3 worm cellular contexts compared by ENCODE assay signal in genomic region chrIII:11110756-11111155, ce11.
TF ChIP-seq lines count a peak whose summit lies in the region.

No protein-coding gene starts in this region.

TF ChIP-seq in whole organism, L1 larva, 84 proteins besides CTCF, POLR2A, EP300 and RAD21 (continued from another document and continues in another):
- TF ChIP-seq nhr-19 (GFP tag; conservative IDR thresholded peaks at IDR 0.05; lab: Robert Waterston, UW) (peak; percentile 80; the same call in 1 of the 2 replicates), nhr-76 (tag; optimal IDR thresholded peaks at IDR 0.05; lab: Kevin White, UChicago) (no peak), ceh-90 (tag; optimal IDR thresholded peaks at IDR 0.05; lab: Kevin White, UChicago) (peak; percentile 74), nhr-237 (tag; optimal IDR thresholded peaks at IDR 0.05; lab: Kevin White, UChicago) (no peak), ceh-8 (GFP tag; optimal IDR thresholded peaks at IDR 0.05; lab: Kevin White, UChicago) (peak; percentile 62), grh-1 (GFP tag; IDR thresholded peaks at IDR 0.05; lab: Robert Waterston, UW) (peak; percentile 80), nhr-12 (tag; optimal IDR thresholded peaks at IDR 0.05; lab: Kevin White, UChicago) (no peak), lin-13 (GFP tag; optimal IDR thresholded peaks at IDR 0.05; lab: Kevin White, UChicago) (peak; percentile 8), pag-3 (tag; optimal IDR thresholded peaks at IDR 0.05; lab: Kevin White, UChicago; ENCODE audit: borderline replicate concordance, insufficient read depth) (no peak), irx-1 (tag; optimal IDR thresholded peaks at IDR 0.05; lab: Kevin White, UChicago) (peak; percentile 78), mab-9 (GFP tag; IDR thresholded peaks at IDR 0.05; lab: Robert Waterston, UW) (peak; percentile 68), tbx-2 (tag; optimal IDR thresholded peaks at IDR 0.05; lab: Kevin White, UChicago) (peak; percentile 84), sptf-1 (tag; optimal IDR thresholded peaks at IDR 0.05; lab: Kevin White, UChicago) (no peak), jun-1 (tag; optimal IDR thresholded peaks at IDR 0.05; lab: Kevin White, UChicago) (peak; percentile 33), aly-2 (tag; optimal IDR thresholded peaks at IDR 0.05; lab: Kevin White, UChicago) (no peak), efl-3 (GFP tag; optimal IDR thresholded peaks at IDR 0.05; lab: Kevin White, UChicago) (peak; percentile 65), alr-1 (tag; optimal IDR thresholded peaks at IDR 0.05; lab: Kevin White, UChicago; ENCODE audit: borderline replicate concordance) (peak; percentile 43), blmp-1 (tag; optimal IDR thresholded peaks at IDR 0.05; lab: Kevin White, UChicago) (peak; percentile 33), fkh-10 (GFP tag; optimal IDR thresholded peaks at IDR 0.05; lab: Kevin White, UChicago) (peak; percentile 49), ceh-82 (tag; optimal IDR thresholded peaks at IDR 0.05; lab: Kevin White, UChicago) (peak; percentile 50 to 89 (median 83)), sox-4 (tag; optimal IDR thresholded peaks at IDR 0.05; lab: Kevin White, UChicago) (peak; percentile 53), ama-1 (optimal IDR thresholded peaks at IDR 0.05; lab: Kevin White, UChicago) (no peak), lin-15B (tag; optimal IDR thresholded peaks at IDR 0.05; lab: Kevin White, UChicago) (peak; percentile 57), ztf-4 (tag; optimal IDR thresholded peaks at IDR 0.05; lab: Kevin White, UChicago) (no peak), xbp-1 (tag; optimal IDR thresholded peaks at IDR 0.05; lab: Kevin White, UChicago) (peak; percentile 75), Y116A8C.19 (tag; optimal IDR thresholded peaks at IDR 0.05; lab: Kevin White, UChicago; ENCODE audit: borderline replicate concordance) (no peak), fos-1 (tag; optimal IDR thresholded peaks at IDR 0.05; lab: Kevin White, UChicago) (no peak), mef-2 (tag; optimal IDR thresholded peaks at IDR 0.05; lab: Kevin White, UChicago) (no peak), vab-15 (tag; optimal IDR thresholded peaks at IDR 0.05; lab: Kevin White, UChicago) (peak; percentile 82), dpl-1 (GFP tag; optimal IDR thresholded peaks at IDR 0.05; lab: Kevin White, UChicago) (peak; percentile 64 to 81 (median 75)), snu-23 (GFP tag; optimal IDR thresholded peaks at IDR 0.05; lab: Kevin White, UChicago) (peak; percentile 86), snpc-4 (tag; optimal IDR thresholded peaks at IDR 0.05; lab: Kevin White, UChicago) (peak; percentile 74), sup-37 (GFP tag; optimal IDR thresholded peaks at IDR 0.05; lab: Kevin White, UChicago) (peak; percentile 34), unc-86 (tag; optimal IDR thresholded peaks at IDR 0.05; lab: Kevin White, UChicago) (peak; percentile 77), aha-1 (tag; optimal IDR thresholded peaks at IDR 0.05; lab: Kevin White, UChicago) (no peak), pax-3 (tag; optimal IDR thresholded peaks at IDR 0.05; lab: Kevin White, UChicago) (peak; percentile 72), dsc-1 (tag; optimal IDR thresholded peaks at IDR 0.05; lab: Kevin White, UChicago) (peak; percentile 82), ets-5 (GFP tag; IDR thresholded peaks at IDR 0.05; lab: Robert Waterston, UW) (no peak), pqm-1 (tag; optimal IDR thresholded peaks at IDR 0.05; lab: Kevin White, UChicago) (no peak), lin-14 (GFP tag; optimal IDR thresholded peaks at IDR 0.05; lab: Kevin White, UChicago) (no peak), C04F5.9 (tag; optimal IDR thresholded peaks at IDR 0.05; lab: Kevin White, UChicago) (peak; percentile 69), lin-39 (tag; optimal IDR thresholded peaks at IDR 0.05; lab: Kevin White, UChicago) (peak; percentile 57), ceh-88 (GFP tag; IDR thresholded peaks at IDR 0.05; lab: Robert Waterston, UW) (0 out of 2 replicates have a peak, but pooled peaks have one; percentile 17)

TF ChIP-seq in whole organism, L3 larva, 47 proteins besides CTCF, POLR2A, EP300 and RAD21 (continued from another document):
- no peak for TF ChIP-seq mdl-1 (tag; optimal IDR thresholded peaks at IDR 0.05; lab: Kevin White, UChicago)
- TF ChIP-seq ceh-82 (tag; optimal IDR thresholded peaks at IDR 0.05; lab: Kevin White, UChicago) = peak; percentile 21
- TF ChIP-seq nhr-43 (tag; optimal IDR thresholded peaks at IDR 0.05; lab: Kevin White, UChicago; ENCODE audit: poor library complexity, severe bottlenecking) = peak; percentile 69
- peak; percentile 57 for TF ChIP-seq nhr-77 (tag; optimal IDR thresholded peaks at IDR 0.05; lab: Kevin White, UChicago)

TF ChIP-seq in whole organism, young adult, 124 proteins besides CTCF, POLR2A, EP300 and RAD21 (continued from another document):
- TF ChIP-seq cebp-1 (GFP tag; IDR thresholded peaks at IDR 0.05; lab: Robert Waterston, UW) (no peak), cebp-1 (tag; optimal IDR thresholded peaks at IDR 0.05; lab: Kevin White, UChicago) (peak; percentile 68), sptf-2 (GFP tag; optimal IDR thresholded peaks at IDR 0.05; lab: Kevin White, UChicago) (no peak), B0261.1 (tag; optimal IDR thresholded peaks at IDR 0.05; lab: Kevin White, UChicago) (no peak), F37B4.10 (GFP tag; IDR thresholded peaks at IDR 0.05; lab: Robert Waterston, UW) (0 out of 2 replicates have a peak, but pooled peaks have one; percentile 56), ceh-91 (GFP tag; IDR thresholded peaks at IDR 0.05; lab: Robert Waterston, UW) (peak; percentile 44; the same call in 1 of the 2 replicates), let-607 (tag; optimal IDR thresholded peaks at IDR 0.05; lab: Kevin White, UChicago) (peak in 1 of 2 experiments; percentile 22), madf-8 (GFP tag; conservative IDR thresholded peaks at IDR 0.05; lab: Robert Waterston, UW) (no peak), cebp-2 (GFP tag; IDR thresholded peaks at IDR 0.05; lab: Robert Waterston, UW) (no peak), nhr-80 (tag; optimal IDR thresholded peaks at IDR 0.05; lab: Kevin White, UChicago) (no peak), ceh-58 (GFP tag; IDR thresholded peaks at IDR 0.05; lab: Robert Waterston, UW) (no peak), lin-54 (GFP tag; optimal IDR thresholded peaks at IDR 0.05; lab: Kevin White, UChicago) (peak; percentile 78), unc-130 (GFP tag; optimal IDR thresholded peaks at IDR 0.05; lab: Kevin White, UChicago) (no peak), K11D2.4 (GFP tag; IDR thresholded peaks at IDR 0.05; lab: Robert Waterston, UW) (peak; percentile 66), nfyb-1 (GFP tag; IDR thresholded peaks at IDR 0.05; lab: Robert Waterston, UW) (0 out of 2 replicates have a peak, but pooled peaks have one; percentile 28), mcd-1 (GFP tag; IDR thresholded peaks at IDR 0.05; lab: Robert Waterston, UW) (peak; percentile 91), lsl-1 (GFP tag; optimal IDR thresholded peaks at IDR 0.05; lab: Kevin White, UChicago) (peak; percentile 53), ZK185.1 (tag; optimal IDR thresholded peaks at IDR 0.05; lab: Kevin White, UChicago; ENCODE audit: poor library complexity, severe bottlenecking) (peak; percentile 60), snpc-4 (GFP tag; optimal IDR thresholded peaks at IDR 0.05; lab: Kevin White, UChicago) (no peak), snpc-4 (tag; optimal IDR thresholded peaks at IDR 0.05; lab: Kevin White, UChicago) (peak; percentile 0 to 64 (median 44)), hlh-12 (tag; optimal IDR thresholded peaks at IDR 0.05; lab: Kevin White, UChicago) (no peak), dox-1 (GFP tag; IDR thresholded peaks at IDR 0.05; lab: Robert Waterston, UW) (peak; percentile 83), ztf-22 (GFP tag; optimal IDR thresholded peaks at IDR 0.05; lab: Kevin White, UChicago) (no peak), snpc-3.4 (tag; optimal IDR thresholded peaks at IDR 0.05; lab: Kevin White, UChicago) (no peak), B0336.3 (GFP tag; IDR thresholded peaks at IDR 0.05; lab: Robert Waterston, UW) (peak; percentile 69; the same call in 1 of the 2 replicates), let-526 (GFP tag; IDR thresholded peaks at IDR 0.05; lab: Robert Waterston, UW) (peak; percentile 56; the same call in 1 of the 2 replicates), attf-5 (GFP tag; optimal IDR thresholded peaks at IDR 0.05; lab: Kevin White, UChicago) (peak; percentile 61), K12H6.12 (tag; optimal IDR thresholded peaks at IDR 0.05; lab: Kevin White, UChicago) (peak; percentile 54), ceh-27 (GFP tag; optimal IDR thresholded peaks at IDR 0.05; lab: Kevin White, UChicago) (peak; percentile 53), B0035.1 (tag; optimal IDR thresholded peaks at IDR 0.05; lab: Kevin White, UChicago) (no peak), nhr-27 (tag; optimal IDR thresholded peaks at IDR 0.05; lab: Kevin White, UChicago) (no peak), F33H1.4 (GFP tag; IDR thresholded peaks at IDR 0.05; lab: Robert Waterston, UW) (peak; percentile 51; the same call in 1 of the 2 replicates), ztf-26 (tag; optimal IDR thresholded peaks at IDR 0.05; lab: Kevin White, UChicago) (peak; percentile 63), tbx-9 (tag; optimal IDR thresholded peaks at IDR 0.05; lab: Kevin White, UChicago; ENCODE audit: borderline replicate concordance) (no peak)
